Worm (Caenorhabditis elegans) whole organism, L1 larva: Measurements from ENCODE around the gene T08D10.4.

ENCODE experiments used
- C04F5.9 ChIP-seq: sonication (generic microtip); optimal IDR thresholded peaks from 2 replicates; lab custom pipeline; 2016; ENCODE audit warnings: missing genetic modification characterization, missing compliant biosample characterization
- F16B12.6 ChIP-seq: fragments of 150-350 bp; optimal IDR thresholded peaks from 2 replicates; lab custom pipeline; 2014; ENCODE audit warnings: missing biosample characterization, missing genetic modification characterization
- ama-1 ChIP-seq: fragments of 150-350 bp; optimal IDR thresholded peaks from 2 replicates; lab custom pipeline; 2014
- blmp-1 ChIP-seq: fragments of 150-350 bp; optimal IDR thresholded peaks from 2 replicates; lab custom pipeline; 2014; ENCODE audit warnings: missing biosample characterization, missing genetic modification characterization
- ceh-82 ChIP-seq, 3 experiments: fragments of 150-350 bp in 1 of 3; sonication (generic microtip) in 2 of 3; optimal IDR thresholded peaks; 2 replicates each; lab custom pipeline; 2014 to 2017; ENCODE audit warnings: missing biosample characterization in 3 of 3, missing genetic modification characterization in 3 of 3
- ces-1 ChIP-seq: fragments of 150-350 bp; optimal IDR thresholded peaks from 2 replicates; lab custom pipeline; 2014; ENCODE audit warnings: missing biosample characterization, missing genetic modification reagents, missing genetic modification characterization
- dpl-1 ChIP-seq, 3 experiments: fragments of 150-350 bp in 2 of 3; sonication (generic microtip) in 1 of 3; optimal IDR thresholded peaks; 2 replicates each; lab custom pipeline; 2014 to 2017; ENCODE audit warnings: missing biosample characterization in 3 of 3, missing genetic modification characterization in 3 of 3, missing genetic modification reagents in 3 of 3
- dsc-1 ChIP-seq: sonication (generic microtip); optimal IDR thresholded peaks from 2 replicates; lab custom pipeline; 2016; ENCODE audit warnings: mild to moderate bottlenecking, missing genetic modification characterization, missing compliant biosample characterization
- efl-3 ChIP-seq: fragments of 200-800 bp; sonication (Bioruptor generic); optimal IDR thresholded peaks from 2 replicates; lab custom pipeline; 2018; ENCODE audit warnings: mild to moderate bottlenecking, missing genetic modification characterization, missing compliant biosample characterization
- egl-13 ChIP-seq: sonication (generic microtip); optimal IDR thresholded peaks from 2 replicates; lab custom pipeline; 2016; ENCODE audit warnings: missing genotype, missing genetic modification reagents, missing genetic modification characterization, missing compliant biosample characterization
- elt-2 ChIP-seq: sonication (generic microtip); optimal IDR thresholded peaks from 2 replicates; lab custom pipeline; 2016; ENCODE audit warnings: missing genetic modification characterization, mild to moderate bottlenecking, inconsistent platforms, missing compliant biosample characterization, missing genetic modification reagents
- elt-3 ChIP-seq, 6 experiments: fragments of 150-350 bp in 1 of 6; sonication (generic microtip); optimal IDR thresholded peaks; 2 replicates each; lab custom pipeline; 2017 to 2018; ENCODE audit warnings: missing biosample characterization in 6 of 6, missing genetic modification characterization in 6 of 6, inconsistent platforms in 1 of 6
- isw-1 ChIP-seq: fragments of 200-800 bp; sonication (Bioruptor generic); IDR thresholded peaks from 2 replicates; pipeline ENCODE4 v1.3.6; 2022; ENCODE audit warnings: missing genetic modification characterization, missing compliant biosample characterization
- lin-13 ChIP-seq: fragments of 150-350 bp; optimal IDR thresholded peaks from 2 replicates; lab custom pipeline; 2014; ENCODE audit warnings: missing biosample characterization, missing genetic modification reagents, missing genetic modification characterization
- lin-35 ChIP-seq, 2 experiments: fragments of 150-350 bp; optimal IDR thresholded peaks; 2 replicates each; lab custom pipeline; 2014; ENCODE audit warnings: missing biosample characterization in 2 of 2, missing genetic modification characterization in 2 of 2, missing genetic modification reagents in 2 of 2
- lin-39 ChIP-seq: fragments of 150-350 bp; optimal IDR thresholded peaks from 2 replicates; lab custom pipeline; 2014; ENCODE audit warnings: missing biosample characterization, missing genetic modification reagents, missing genetic modification characterization
- mab-9 ChIP-seq: fragments of 200-800 bp; sonication (Bioruptor generic); IDR thresholded peaks from 2 replicates; pipeline ENCODE4 v1.3.6; 2022; ENCODE audit warnings: missing genetic modification reagents, missing genetic modification characterization, missing compliant biosample characterization
- mef-2 ChIP-seq: fragments of 150-350 bp; optimal IDR thresholded peaks from 2 replicates; lab custom pipeline; 2014; ENCODE audit warnings: missing biosample characterization, missing genetic modification characterization
- nhr-19 ChIP-seq: fragments of 200-800 bp; sonication (Bioruptor generic); conservative IDR thresholded peaks from 2 replicates; pipeline ENCODE4 v1.3.6; 2022; ENCODE audit warnings: missing genetic modification characterization, missing compliant biosample characterization
- nhr-20 ChIP-seq: sonication (generic microtip); optimal IDR thresholded peaks from 2 replicates; lab custom pipeline; 2016; ENCODE audit warnings: mild to moderate bottlenecking, missing genetic modification characterization, missing compliant biosample characterization
- nhr-28 ChIP-seq: fragments of 150-350 bp; optimal IDR thresholded peaks from 2 replicates; lab custom pipeline; 2014; ENCODE audit warnings: missing biosample characterization, missing genetic modification characterization
- nhr-71 ChIP-seq: sonication (generic microtip); optimal IDR thresholded peaks from 2 replicates; lab custom pipeline; 2016; ENCODE audit warnings: mild to moderate bottlenecking, missing genetic modification characterization, moderate library complexity, missing compliant biosample characterization
- nhr-76 ChIP-seq: sonication (generic microtip); optimal IDR thresholded peaks from 2 replicates; lab custom pipeline; 2017; ENCODE audit warnings: missing biosample characterization, missing genetic modification characterization
- nhr-84 ChIP-seq: sonication (generic microtip); optimal IDR thresholded peaks from 2 replicates; lab custom pipeline; 2017; ENCODE audit warnings: missing biosample characterization, missing genetic modification characterization
- nhr-85 ChIP-seq: sonication (generic microtip); peaks from one replicate; lab custom pipeline; 2016; ENCODE audit warnings: missing genetic modification characterization, inconsistent platforms, missing compliant biosample characterization
- skn-1 ChIP-seq: fragments of 150-350 bp; optimal IDR thresholded peaks from 2 replicates; lab custom pipeline; 2014; ENCODE audit warnings: missing biosample characterization, missing genetic modification characterization
- snpc-4 ChIP-seq: fragments of 150-350 bp; optimal IDR thresholded peaks from 2 replicates; lab custom pipeline; 2014; ENCODE audit warnings: missing biosample characterization, missing genetic modification characterization
- snu-23 ChIP-seq: sonication (generic microtip); optimal IDR thresholded peaks from 2 replicates; lab custom pipeline; 2016; ENCODE audit warnings: missing genetic modification characterization, missing compliant biosample characterization
- sox-4 ChIP-seq: sonication (generic microtip); optimal IDR thresholded peaks from 2 replicates; lab custom pipeline; 2016; ENCODE audit warnings: missing genetic modification characterization, missing compliant biosample characterization
- sptf-1 ChIP-seq: fragments of 150-350 bp; optimal IDR thresholded peaks from 2 replicates; lab custom pipeline; 2014; ENCODE audit warnings: missing biosample characterization, missing genetic modification characterization
- sup-37 ChIP-seq: fragments of 200-800 bp; sonication (Bioruptor generic); optimal IDR thresholded peaks from 2 replicates; lab custom pipeline; 2018; ENCODE audit warnings: mild to moderate bottlenecking, missing genetic modification characterization, missing compliant biosample characterization
- unc-30 ChIP-seq: sonication (generic microtip); optimal IDR thresholded peaks from 2 replicates; lab custom pipeline; 2017; ENCODE audit warnings: missing biosample characterization, missing genetic modification characterization
- unc-62 ChIP-seq: fragments of 150-350 bp; optimal IDR thresholded peaks from 2 replicates; lab custom pipeline; 2014; ENCODE audit warnings: missing biosample characterization, missing genetic modification reagents, missing genetic modification characterization
- unc-86 ChIP-seq: sonication (generic microtip); optimal IDR thresholded peaks from 2 replicates; lab custom pipeline; 2016; ENCODE audit warnings: missing genetic modification characterization, missing compliant biosample characterization
- vab-15 ChIP-seq: sonication (generic microtip); optimal IDR thresholded peaks from 2 replicates; lab custom pipeline; 2017; ENCODE audit warnings: missing genotype, mild to moderate bottlenecking, missing genetic modification characterization, missing compliant biosample characterization
- ztf-4 ChIP-seq: fragments of 150-350 bp; optimal IDR thresholded peaks from 2 replicates; lab custom pipeline; 2014; ENCODE audit warnings: missing biosample characterization, missing genetic modification characterization

The T08D10.4 gene

ce11 chrX:11910046-11910445, 43.1 kb downstream of the T08D10.4 start, which contains the start of gene Y62H9A.15:
Gene Y62H9A.15, minus strand, starts transcription at chrX:11910145.
- TF ChIP-seq elt-3 (tag; optimal IDR thresholded peaks at IDR 0.05; lab: Kevin White, UChicago): peak in 1 of 6 experiments; percentile 5
- peak in 1 of 2 experiments; percentile 9 for TF ChIP-seq lin-35 (GFP tag; optimal IDR thresholded peaks at IDR 0.05; lab: Kevin White, UChicago)
- TF ChIP-seq nhr-71 (tag; lab: Kevin White, UChicago): no peak
- TF ChIP-seq elt-2 (tag; lab: Kevin White, UChicago): peak; percentile 13
- TF ChIP-seq nhr-20 (tag; lab: Kevin White, UChicago): peak; percentile 1
- no peak for TF ChIP-seq ces-1

- TF ChIP-seq dsc-1 (tag; lab: Kevin White, UChicago): peak; percentile 44
- no peak for TF ChIP-seq vab-15 (tag; lab: Kevin White, UChicago)
- TF ChIP-seq nhr-20 (tag; lab: Kevin White, UChicago): no peak
- peak; percentile 90 for TF ChIP-seq elt-2 (tag; lab: Kevin White, UChicago)
- no peak for TF ChIP-seq nhr-28 (tag; lab: Kevin White, UChicago)
- TF ChIP-seq nhr-71 (tag; lab: Kevin White, UChicago): peak; percentile 14
- TF ChIP-seq C04F5.9: no peak
- TF ChIP-seq egl-13: no peak
Measured at ce11 chrX:11909168-11909567, 44.0 kb downstream of the T08D10.4 start.

- TF ChIP-seq F16B12.6 (tag; lab: Kevin White, UChicago): no peak
- TF ChIP-seq elt-2 (tag; lab: Kevin White, UChicago): peak; percentile 45
- TF ChIP-seq dpl-1 (GFP tag; optimal IDR thresholded peaks at IDR 0.05; lab: Kevin White, UChicago): no peak
- no peak for TF ChIP-seq isw-1
- TF ChIP-seq lin-35 (GFP tag; optimal IDR thresholded peaks at IDR 0.05; lab: Kevin White, UChicago): peak in 1 of 2 experiments; percentile 14
Measured at ce11 chrX:11908226-11908625, 44.9 kb downstream of the T08D10.4 start.

- TF ChIP-seq sptf-1 (tag; lab: Kevin White, UChicago) (no peak), nhr-76 (tag; lab: Kevin White, UChicago) (no peak), snu-23 (GFP tag; lab: Kevin White, UChicago) (no peak), ama-1 (lab: Kevin White, UChicago) (no peak)
Measured at ce11 chrX:11907263-11907662, 45.9 kb downstream of the T08D10.4 start, which contains the start of gene Y62H9A.11. Gene Y62H9A.11, minus strand, starts transcription at chrX:11907363.

ce11 chrX:11906626-11907025, 46.5 kb downstream of the T08D10.4 start:
- TF ChIP-seq ztf-4 (tag; lab: Kevin White, UChicago) (no peak), sox-4 (tag; lab: Kevin White, UChicago) (no peak), elt-2 (tag; lab: Kevin White, UChicago) (no peak), ceh-82 (tag; optimal IDR thresholded peaks at IDR 0.05; lab: Kevin White, UChicago) (no peak), unc-86 (tag; lab: Kevin White, UChicago) (no peak), unc-30 (no peak), blmp-1 (tag; lab: Kevin White, UChicago) (no peak), snu-23 (GFP tag; lab: Kevin White, UChicago) (no peak), nhr-85 (tag; lab: Kevin White, UChicago) (no peak), lin-13 (GFP tag; lab: Kevin White, UChicago) (no peak)

- no peak for TF ChIP-seq snpc-4 (tag; lab: Kevin White, UChicago)
- no peak for TF ChIP-seq dpl-1 (GFP tag; optimal IDR thresholded peaks at IDR 0.05; lab: Kevin White, UChicago)
- TF ChIP-seq efl-3 (GFP tag; lab: Kevin White, UChicago): no peak
- no peak for TF ChIP-seq lin-39 (tag; lab: Kevin White, UChicago)
- no peak for TF ChIP-seq nhr-19 (GFP tag; lab: Robert Waterston, UW)
- no peak for TF ChIP-seq mab-9 (GFP tag; lab: Robert Waterston, UW)
- no peak for TF ChIP-seq unc-62 (GFP tag; lab: Kevin White, UChicago)
- no peak for TF ChIP-seq vab-15 (tag; lab: Kevin White, UChicago)
- TF ChIP-seq sox-4 (tag; lab: Kevin White, UChicago): no peak
- no peak for TF ChIP-seq nhr-20 (tag; lab: Kevin White, UChicago)
- TF ChIP-seq ztf-4 (tag; lab: Kevin White, UChicago): no peak
- TF ChIP-seq nhr-84: no peak
- TF ChIP-seq mef-2: no peak
- no peak for TF ChIP-seq blmp-1 (tag; lab: Kevin White, UChicago)
- no peak for TF ChIP-seq sup-37 (GFP tag; lab: Kevin White, UChicago)
- TF ChIP-seq skn-1: no peak
Measured at ce11 chrX:11902661-11903060, 50.5 kb downstream of the T08D10.4 start, which contains the start of gene Y62H9A.10. Gene Y62H9A.10, minus strand, starts transcription at chrX:11902761.
